Fruit fly (Drosophila melanogaster): Measurements from ENCODE around the gene CG6813.

CG6813 gene

dm6 chr3R:11628416-11629041 is 2.1 kb upstream of the CG6813 start, which contains the start of gene CG14712 (continued):
- TF ChIP-seq CG9727 (GFP tag; optimal IDR thresholded peaks at IDR 0.05) (no peak), Spps (tag; optimal IDR thresholded peaks at IDR 0.05) (no peak), CG7928 (GFP tag; optimal IDR thresholded peaks at IDR 0.05) (peak; percentile 63), Max (GFP tag; optimal IDR thresholded peaks at IDR 0.05) (peak; percentile 49), Vsx1 (GFP tag; optimal IDR thresholded peaks at IDR 0.05) (no peak), ranshi (GFP tag; IDR thresholded peaks at IDR 0.05) (no peak), CoRest (tag; optimal IDR thresholded peaks at IDR 0.05) (no peak), CG16779 (GFP tag; IDR thresholded peaks at IDR 0.05) (no peak), MESR4 (GFP tag; optimal IDR thresholded peaks at IDR 0.05) (peak; percentile 69), h (optimal IDR thresholded peaks at IDR 0.05) (no peak), CG10321 (GFP tag; IDR thresholded peaks at IDR 0.05) (no peak), CG17385 (GFP tag; optimal IDR thresholded peaks at IDR 0.05) (no peak), Kr (GFP tag; optimal IDR thresholded peaks at IDR 0.05) (no peak), tap (tag; optimal IDR thresholded peaks at IDR 0.05) (no peak), ham (GFP tag; IDR thresholded peaks at IDR 0.05) (no peak), CG13424 (tag; optimal IDR thresholded peaks at IDR 0.05) (no peak), CG34422 (GFP tag; IDR thresholded peaks at IDR 0.05) (peak; percentile 16; the same call in 1 of the 3 replicates), lmd (GFP tag; IDR thresholded peaks at IDR 0.05) (no peak), Mrtf (GFP tag; IDR thresholded peaks at IDR 0.05) (no peak), CG17912 (GFP tag; optimal IDR thresholded peaks at IDR 0.05) (no peak), CG5245 (GFP tag; optimal IDR thresholded peaks at IDR 0.05) (no peak), sens (GFP tag) (peak; percentile 80), Antp (GFP tag; optimal IDR thresholded peaks at IDR 0.05) (no peak), lbe (GFP tag; optimal IDR thresholded peaks at IDR 0.05) (peak; percentile 46), Doc3 (GFP tag; IDR thresholded peaks at IDR 0.05; ENCODE audit: partially characterized antibody) (peak; percentile 22; the same call in 1 of the 3 replicates), Xbp1 (GFP tag; optimal IDR thresholded peaks at IDR 0.05) (peak; percentile 45), CG34376 (GFP tag; optimal IDR thresholded peaks at IDR 0.05) (peak; percentile 42), CG12659 (GFP tag; optimal IDR thresholded peaks at IDR 0.05) (peak; percentile 82), sima (GFP tag; optimal IDR thresholded peaks at IDR 0.05) (no peak), CG12299 (tag; optimal IDR thresholded peaks at IDR 0.05) (peak; percentile 35), CG6272 (GFP tag; IDR thresholded peaks at IDR 0.05) (no peak), CG31224 (GFP tag; IDR thresholded peaks at IDR 0.05) (no peak), CG6175 (GFP tag; IDR thresholded peaks at IDR 0.05) (no peak), lilli (GFP tag; optimal IDR thresholded peaks at IDR 0.05) (peak; percentile 67), seq (GFP tag; IDR thresholded peaks at IDR 0.05) (no peak), emc (GFP tag; optimal IDR thresholded peaks at IDR 0.05) (no peak), lab (GFP tag; optimal IDR thresholded peaks at IDR 0.05) (no peak), rib (GFP tag; IDR thresholded peaks at IDR 0.05) (no peak), Jarid2 (GFP tag; optimal IDR thresholded peaks at IDR 0.05) (no peak), Tbp (GFP tag; optimal IDR thresholded peaks at IDR 0.05) (no peak), CG6813 (GFP tag; optimal IDR thresholded peaks at IDR 0.05) (no peak), dan (GFP tag; IDR thresholded peaks at IDR 0.05) (no peak), unc-4 (GFP tag; IDR thresholded peaks at IDR 0.05; ENCODE audit: partially characterized antibody) (peak; percentile 70), PHDP (tag; optimal IDR thresholded peaks at IDR 0.05) (no peak), fd64A (GFP tag; optimal IDR thresholded peaks at IDR 0.05) (no peak), CG12769 (tag; optimal IDR thresholded peaks at IDR 0.05) (no peak), CG14710 (tag; optimal IDR thresholded peaks at IDR 0.05) (peak; percentile 96), unpg (GFP tag; optimal IDR thresholded peaks at IDR 0.05) (no peak), her (GFP tag; optimal IDR thresholded peaks at IDR 0.05) (no peak), CG2202 (tag; optimal IDR thresholded peaks at IDR 0.05) (no peak), ac (GFP tag; optimal IDR thresholded peaks at IDR 0.05) (no peak)

Data from whole organism, embryonic.